Worm (Caenorhabditis elegans) whole organism, mixed stage, embryonic: Measurements from ENCODE around the gene anoh-1.
"Not testable (repeated sequence)": the region's sequence is repeated elsewhere in the genome, so short reads cannot be mapped to it uniquely, and the experiment has no call there.

Experiments used
- M03D4.4 ChIP-seq: sonication (generic microtip); optimal IDR thresholded peaks from 2 replicates; lab custom pipeline; 2017; ENCODE audit warnings: mild to moderate bottlenecking, missing genetic modification characterization, missing compliant biosample characterization
- bed-3 ChIP-seq: fragments of 200-800 bp; sonication (Bioruptor generic); optimal IDR thresholded peaks from 3 replicates; lab custom pipeline; 2018; ENCODE audit warnings: mild to moderate bottlenecking, missing genetic modification characterization, moderate library complexity, missing compliant biosample characterization
- blmp-1 ChIP-seq: fragments of 150-350 bp; optimal IDR thresholded peaks from 2 replicates; lab custom pipeline; 2014; ENCODE audit warnings: missing biosample characterization, missing genetic modification characterization
- ceh-39 ChIP-seq: fragments of 150-350 bp; optimal IDR thresholded peaks from 2 replicates; lab custom pipeline; 2014; ENCODE audit warnings: missing biosample characterization, missing genetic modification characterization
- ceh-43 ChIP-seq: fragments of 200-800 bp; sonication (Bioruptor generic); optimal IDR thresholded peaks from 2 replicates; lab custom pipeline; 2018; ENCODE audit warnings: mild to moderate bottlenecking, missing genetic modification characterization, moderate library complexity, missing compliant biosample characterization
- ceh-83 ChIP-seq: fragments of 200-800 bp; sonication (Bioruptor generic); optimal IDR thresholded peaks from 2 replicates; lab custom pipeline; 2018; ENCODE audit warnings: mild to moderate bottlenecking, missing genetic modification characterization, missing compliant biosample characterization
- ces-1 ChIP-seq: fragments of 150-350 bp; optimal IDR thresholded peaks from 2 replicates; lab custom pipeline; 2014; ENCODE audit warnings: missing biosample characterization, missing genetic modification reagents, missing genetic modification characterization
- cnd-1 ChIP-seq: fragments of 200-800 bp; sonication (Bioruptor generic); optimal IDR thresholded peaks from 2 replicates; lab custom pipeline; 2018; ENCODE audit warnings: mild to moderate bottlenecking, missing genetic modification characterization, missing compliant biosample characterization
- drap-1 ChIP-seq: fragments of 200-800 bp; sonication (Bioruptor generic); optimal IDR thresholded peaks from 3 replicates; lab custom pipeline; 2018; ENCODE audit warnings: mild to moderate bottlenecking, missing genetic modification characterization, missing compliant biosample characterization
- flh-1 ChIP-seq: fragments of 200-800 bp; sonication (Bioruptor generic); optimal IDR thresholded peaks from 2 replicates; lab custom pipeline; 2018; ENCODE audit warnings: mild to moderate bottlenecking, missing genetic modification characterization, moderate library complexity, missing compliant biosample characterization
- ham-2 ChIP-seq: fragments of 200-800 bp; sonication (Bioruptor generic); optimal IDR thresholded peaks from 2 replicates; lab custom pipeline; 2018; ENCODE audit warnings: mild to moderate bottlenecking, missing genetic modification characterization, missing compliant biosample characterization
- hlh-1 ChIP-seq: fragments of 150-350 bp; optimal IDR thresholded peaks from 2 replicates; lab custom pipeline; 2014; ENCODE audit warnings: missing biosample characterization, missing genetic modification reagents, missing genetic modification characterization
- lin-13 ChIP-seq: fragments of 150-350 bp; optimal IDR thresholded peaks from 2 replicates; lab custom pipeline; 2014; ENCODE audit warnings: missing biosample characterization, missing genetic modification characterization
- lin-32 ChIP-seq: fragments of 200-800 bp; sonication (Bioruptor generic); optimal IDR thresholded peaks from 2 replicates; lab custom pipeline; 2018; ENCODE audit warnings: mild to moderate bottlenecking, missing genetic modification characterization, missing compliant biosample characterization
- lsy-2 ChIP-seq: fragments of 150-350 bp; optimal IDR thresholded peaks from 2 replicates; lab custom pipeline; 2014; ENCODE audit warnings: missing biosample characterization, missing genetic modification characterization
- mab-5 ChIP-seq: fragments of 150-350 bp; optimal IDR thresholded peaks from 2 replicates; lab custom pipeline; 2014; ENCODE audit warnings: missing biosample characterization, missing genetic modification characterization
- mep-1 ChIP-seq: fragments of 150-350 bp; optimal IDR thresholded peaks from 2 replicates; lab custom pipeline; 2017; ENCODE audit warnings: missing biosample characterization, missing genetic modification reagents, missing genetic modification characterization, inconsistent platforms
- mls-2 ChIP-seq: sonication (generic microtip); optimal IDR thresholded peaks from 2 replicates; lab custom pipeline; 2016; ENCODE audit warnings: mild to moderate bottlenecking, missing genetic modification characterization, moderate library complexity, missing compliant biosample characterization
- nhr-2 ChIP-seq: fragments of 150-350 bp; optimal IDR thresholded peaks from 2 replicates; lab custom pipeline; 2014; ENCODE audit warnings: missing biosample characterization, missing genetic modification characterization
- nhr-237 ChIP-seq: fragments of 150-350 bp; optimal IDR thresholded peaks from 2 replicates; lab custom pipeline; 2014; ENCODE audit warnings: missing biosample characterization, missing genetic modification characterization
- nhr-28 ChIP-seq: fragments of 150-350 bp; optimal IDR thresholded peaks from 2 replicates; lab custom pipeline; 2014; ENCODE audit warnings: missing biosample characterization, missing genetic modification characterization
- nhr-76 ChIP-seq: sonication (generic microtip); optimal IDR thresholded peaks from 2 replicates; lab custom pipeline; 2017; ENCODE audit warnings: missing biosample characterization, missing genetic modification characterization
- pha-4 ChIP-seq: fragments of 150-350 bp; optimal IDR thresholded peaks from 2 replicates; lab custom pipeline; 2018; ENCODE audit warnings: missing biosample characterization, missing genetic modification reagents, missing genetic modification characterization
- snpc-4 ChIP-seq: fragments of 150-350 bp; optimal IDR thresholded peaks from 2 replicates; lab custom pipeline; 2014; ENCODE audit warnings: missing biosample characterization, missing genetic modification characterization
- sptf-1 ChIP-seq: sonication (generic microtip); optimal IDR thresholded peaks from 2 replicates; lab custom pipeline; 2017; ENCODE audit warnings: mild to moderate bottlenecking, missing genetic modification characterization, moderate library complexity, missing compliant biosample characterization
- unc-120 ChIP-seq: sonication (generic microtip); optimal IDR thresholded peaks from 2 replicates; lab custom pipeline; 2017; ENCODE audit warnings: missing genetic modification characterization, missing compliant biosample characterization; ENCODE audit not compliant: poor library complexity, severe bottlenecking
- unc-62 ChIP-seq: fragments of 150-350 bp; optimal IDR thresholded peaks from 2 replicates; lab custom pipeline; 2014; ENCODE audit warnings: missing biosample characterization, missing genetic modification reagents, missing genetic modification characterization
- zip-8 ChIP-seq: fragments of 150-350 bp; optimal IDR thresholded peaks from 2 replicates; lab custom pipeline; 2014; ENCODE audit warnings: missing biosample characterization, missing genetic modification characterization
- ztf-11 ChIP-seq: fragments of 150-350 bp; optimal IDR thresholded peaks from 2 replicates; lab custom pipeline; 2014; ENCODE audit warnings: missing biosample characterization, missing genetic modification characterization

Gene anoh-1

ce11 chrIII:13225019-13225418 lies 21.3 kb upstream of the anoh-1 start (continued):
- TF ChIP-seq drap-1 (GFP tag; lab: Kevin White, UChicago) (peak; percentile 60), nhr-28 (tag; lab: Kevin White, UChicago) (no peak), mep-1 (no peak)
- TF ChIP-seq, all 35 proteins: peak for 11

DNA sequence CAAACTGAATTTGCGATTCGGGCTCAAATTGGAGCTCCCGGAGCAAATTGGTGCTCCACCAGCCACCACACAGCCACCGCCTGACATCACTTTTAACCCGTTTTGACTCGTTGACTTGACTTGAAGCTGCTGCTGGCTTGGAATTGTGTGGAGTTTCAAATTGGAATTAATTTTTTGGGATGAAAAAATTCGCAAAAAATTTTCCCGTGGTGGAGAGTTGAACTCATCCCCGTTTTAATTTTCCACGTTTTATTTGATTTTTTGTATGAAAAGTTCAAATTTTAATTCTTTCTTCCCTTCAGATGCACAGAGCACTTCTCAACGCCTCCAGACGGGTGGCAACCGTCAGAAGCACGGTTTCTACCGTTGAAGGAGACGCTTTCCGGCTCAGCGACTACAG lies 1.1 kb upstream of the anoh-1 start, which contains the start of gene Y43F4A.4:
Gene Y43F4A.4, plus strand, starts transcription at position 301 of the 400 bp plus-strand sequence.
- TF ChIP-seq sptf-1; snpc-4 (tag; lab: Kevin White, UChicago); lin-13 (tag; lab: Kevin White, UChicago): not testable (repeated sequence)

ce11 chrIII:13254178-13254725 lies 7.9 kb downstream of the anoh-1 start, which contains the start of gene F56A8.9:
TSS of gene F56A8.9 (plus strand) at chrIII:13254675.
- TF ChIP-seq bed-3 (GFP tag; lab: Kevin White, UChicago) = no peak
- TF ChIP-seq pha-4 = peak; percentile 45

DNA sequence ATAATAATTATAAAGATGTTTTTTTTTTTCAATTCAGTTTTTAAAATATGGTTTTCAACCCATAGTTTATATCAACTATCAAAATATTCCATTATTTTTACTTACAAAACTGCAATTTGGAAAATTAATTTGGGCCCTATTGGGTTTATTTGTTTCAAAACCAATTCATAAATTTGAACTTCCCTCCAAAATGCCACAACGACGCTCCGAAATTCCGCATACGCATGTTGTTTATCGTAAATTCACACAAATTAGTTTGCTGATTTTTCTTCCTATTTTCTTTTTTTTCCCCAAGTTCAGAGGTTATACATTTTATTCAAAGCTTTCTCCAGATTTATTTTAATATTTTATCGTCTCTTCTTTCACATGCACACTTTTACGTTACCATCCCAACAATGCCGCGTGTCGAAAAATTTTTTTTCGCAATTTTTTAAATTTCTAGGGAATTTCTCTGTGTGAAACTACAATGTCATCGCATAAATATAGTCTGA lies 10.1 kb downstream of the anoh-1 start, which contains the start of gene F56A8.3:
Gene F56A8.3, plus strand, starts transcription at position 441 of the 491 bp plus-strand sequence.
- TF ChIP-seq pha-4 = peak; percentile 51
- TF ChIP-seq drap-1 (GFP tag; lab: Kevin White, UChicago) = no peak
- peak; percentile 14 for TF ChIP-seq lsy-2
- TF ChIP-seq mep-1 = peak; percentile 3
- TF ChIP-seq unc-120 = no peak
- peak; percentile 13 for TF ChIP-seq nhr-237 (tag; lab: Kevin White, UChicago)
- peak; percentile 7 for TF ChIP-seq sptf-1
- TF ChIP-seq hlh-1 (tag; lab: Kevin White, UChicago) = peak; percentile 35
- peak; percentile 36 for TF ChIP-seq ces-1 (GFP tag; lab: Kevin White, UChicago)
- TF ChIP-seq mab-5 (tag; lab: Kevin White, UChicago) = peak; percentile 35

- TF ChIP-seq mls-2 (tag; lab: Kevin White, UChicago) (peak; percentile 7), cnd-1 (peak; percentile 87), hlh-1 (tag; lab: Kevin White, UChicago) (peak; percentile 14), blmp-1 (tag; lab: Kevin White, UChicago) (no peak), snpc-4 (tag; lab: Kevin White, UChicago) (no peak), ces-1 (GFP tag; lab: Kevin White, UChicago) (peak; percentile 86), lin-13 (tag; lab: Kevin White, UChicago) (peak; percentile 0), M03D4.4 (no peak), flh-1 (GFP tag; lab: Kevin White, UChicago) (no peak), lin-32 (GFP tag; lab: Kevin White, UChicago) (peak; percentile 15), ceh-39 (tag; lab: Kevin White, UChicago) (peak; percentile 12), ceh-43 (no peak)
Observed at ce11 chrIII:13258163-13258562, 11.8 kb downstream of the anoh-1 start.

DNA sequence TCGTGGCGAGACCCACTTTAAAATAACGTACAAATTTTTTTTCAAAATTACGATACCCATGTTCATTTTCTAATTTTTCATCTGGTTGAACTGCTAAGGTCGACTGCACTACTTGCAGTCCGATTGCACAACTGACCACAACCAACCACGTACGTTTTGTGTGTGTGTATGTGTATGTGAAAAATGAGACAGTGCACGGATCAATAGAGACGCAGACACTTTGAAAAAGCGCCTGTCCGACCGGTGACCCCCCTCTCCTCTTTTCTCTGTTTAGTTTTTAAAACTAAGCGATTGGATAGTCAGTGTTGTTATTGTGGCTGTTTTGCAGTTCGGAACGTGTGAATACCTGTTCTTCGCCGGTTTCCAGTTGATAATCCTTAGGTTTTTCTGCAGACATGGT lies 12.4 kb downstream of the anoh-1 start:
- TF ChIP-seq sptf-1 (no peak), hlh-1 (tag; lab: Kevin White, UChicago) (peak; percentile 89), nhr-2 (tag; lab: Kevin White, UChicago) (peak; percentile 87), ceh-83 (GFP tag; lab: Kevin White, UChicago) (no peak), zip-8 (tag; lab: Kevin White, UChicago) (peak; percentile 20), lin-13 (tag; lab: Kevin White, UChicago) (no peak), mls-2 (tag; lab: Kevin White, UChicago) (no peak), ztf-11 (no peak)

ce11 chrIII:13260344-13260743 lies 14.0 kb downstream of the anoh-1 start:
- TF ChIP-seq nhr-76 (tag; lab: Kevin White, UChicago) = no peak
- no peak for TF ChIP-seq mep-1
- TF ChIP-seq snpc-4 (tag; lab: Kevin White, UChicago) = no peak
- TF ChIP-seq nhr-28 (tag; lab: Kevin White, UChicago) = no peak
- no peak for TF ChIP-seq unc-62 (GFP tag; lab: Kevin White, UChicago)
- no peak for TF ChIP-seq ham-2 (GFP tag; lab: Kevin White, UChicago)
- TF ChIP-seq blmp-1 (tag; lab: Kevin White, UChicago) = no peak
- TF ChIP-seq flh-1 (GFP tag; lab: Kevin White, UChicago) = no peak
- TF ChIP-seq pha-4 = no peak
- no peak for TF ChIP-seq M03D4.4
- no peak for TF ChIP-seq nhr-2 (tag; lab: Kevin White, UChicago)
- no peak for TF ChIP-seq nhr-237 (tag; lab: Kevin White, UChicago)
- no peak for TF ChIP-seq lsy-2
